Worm (Caenorhabditis elegans) whole organism, early embryonic: Measurements from ENCODE around the gene Y82E9BR.6.

Source experiments
- ama-1 ChIP-seq: fragments of 150-350 bp; optimal IDR thresholded peaks from 2 replicates; lab custom pipeline; 2014
- ceh-13 ChIP-seq: fragments of 200-800 bp; sonication (Bioruptor generic); optimal IDR thresholded peaks from 2 replicates; lab custom pipeline; 2018; ENCODE audit warnings: mild to moderate bottlenecking, missing genetic modification characterization, missing compliant biosample characterization
- ets-7 ChIP-seq: sonication (generic microtip); optimal IDR thresholded peaks from 2 replicates; lab custom pipeline; 2016; ENCODE audit warnings: missing genotype, missing genetic modification characterization, missing compliant biosample characterization
- hmbx-1 ChIP-seq: sonication (generic microtip); optimal IDR thresholded peaks from 2 replicates; lab custom pipeline; 2016; ENCODE audit warnings: mild to moderate bottlenecking, missing genetic modification characterization, missing compliant biosample characterization
- sea-1 ChIP-seq: fragments of 200-800 bp; sonication (Bioruptor generic); conservative IDR thresholded peaks from 2 replicates; pipeline ENCODE4 v1.3.6; 2022; ENCODE audit warnings: missing genetic modification characterization, missing compliant biosample characterization

- TF ChIP-seq hmbx-1 (tag; lab: Kevin White, UChicago) (no peak), sea-1 (GFP tag; lab: Robert Waterston, UW) (no peak), ceh-13 (GFP tag; lab: Kevin White, UChicago) (no peak), ama-1 (lab: Kevin White, UChicago) (no peak), ets-7 (tag; lab: Kevin White, UChicago) (no peak)
Measured at ce11 chrIII:1342488-1342887, 38.5 kb upstream of the Y82E9BR.6 start, which contains the start of gene fbxa-26.
